Worm (Caenorhabditis elegans): Measurements from ENCODE around the gene pmk-2.

ce11 chrIV:8105083-8105482 lies 38.2 kb upstream of the pmk-2 start:
- no peak for TF ChIP-seq flt-1 (GFP tag; IDR thresholded peaks at IDR 0.05)
- no peak for TF ChIP-seq tab-1 (GFP tag; IDR thresholded peaks at IDR 0.05)
- TF ChIP-seq cog-1 (tag; optimal IDR thresholded peaks at IDR 0.05), result no peak
- no peak for TF ChIP-seq med-1 (GFP tag; optimal IDR thresholded peaks at IDR 0.05; ENCODE audit: insufficient read depth)
- TF ChIP-seq ref-1 (GFP tag; conservative IDR thresholded peaks at IDR 0.05), result no peak
- no peak for TF ChIP-seq T22C8.4 (GFP tag; IDR thresholded peaks at IDR 0.05)

Data from whole organism, midembryonic.